Worm (Caenorhabditis elegans): ENCODE measurements around the gene xtr-2.
A peak's percentile ranks its signal among the peaks of the same experiment; 100 is the strongest.

The xtr-2 gene

ce11 chrX:12331795-12332194, 16.4 kb downstream of the xtr-2 start, which contains the start of gene srd-46:
Gene srd-46, plus strand, starts transcription at chrX:12332095.
- no peak for TF ChIP-seq ztf-4 (tag; optimal IDR thresholded peaks at IDR 0.05)
- TF ChIP-seq ceh-28 (tag; optimal IDR thresholded peaks at IDR 0.05): no peak
- no peak for TF ChIP-seq lin-39 (tag; optimal IDR thresholded peaks at IDR 0.05)
- no peak for TF ChIP-seq tbx-2 (tag; optimal IDR thresholded peaks at IDR 0.05)
- no peak for TF ChIP-seq eor-1 (tag; optimal IDR thresholded peaks at IDR 0.05)
- TF ChIP-seq elt-3 (tag; optimal IDR thresholded peaks at IDR 0.05): no peak
- TF ChIP-seq ztf-11 (tag; optimal IDR thresholded peaks at IDR 0.05): no peak
- no peak for TF ChIP-seq pha-4 (tag; optimal IDR thresholded peaks at IDR 0.05)

- TF ChIP-seq ceh-28 (tag; optimal IDR thresholded peaks at IDR 0.05) (no peak), nhr-25 (tag; optimal IDR thresholded peaks at IDR 0.05) (no peak), egl-5 (tag; optimal IDR thresholded peaks at IDR 0.05) (no peak), fos-1 (tag; optimal IDR thresholded peaks at IDR 0.05) (no peak), nhr-77 (tag; optimal IDR thresholded peaks at IDR 0.05) (no peak), ztf-4 (tag; optimal IDR thresholded peaks at IDR 0.05) (no peak), nhr-23 (tag; optimal IDR thresholded peaks at IDR 0.05) (no peak)
Observed at ce11 chrX:12333479-12333878, 18.1 kb downstream of the xtr-2 start, which contains the start of gene srd-47. Gene srd-47, plus strand, starts transcription at chrX:12333642.

ce11 chrX:12335808-12336207, 20.4 kb downstream of the xtr-2 start, which contains the start of gene srd-48:
Gene srd-48, plus strand, starts transcription at chrX:12336108.
- no peak for TF ChIP-seq elt-1 (tag; optimal IDR thresholded peaks at IDR 0.05)
- TF ChIP-seq nhr-25 (tag; optimal IDR thresholded peaks at IDR 0.05): no peak
- no peak for TF ChIP-seq eor-1 (tag; optimal IDR thresholded peaks at IDR 0.05)
- no peak for TF ChIP-seq sea-2 (GFP tag; optimal IDR thresholded peaks at IDR 0.05)
- no peak for TF ChIP-seq tbx-2 (tag; optimal IDR thresholded peaks at IDR 0.05)
- TF ChIP-seq fos-1 (tag; optimal IDR thresholded peaks at IDR 0.05): no peak
- no peak for TF ChIP-seq fkh-10 (GFP tag; optimal IDR thresholded peaks at IDR 0.05)

- TF ChIP-seq ceh-82 (tag; optimal IDR thresholded peaks at IDR 0.05): no peak
- TF ChIP-seq nhr-67 (tag; optimal IDR thresholded peaks at IDR 0.05): no peak
- TF ChIP-seq nhr-43 (tag; optimal IDR thresholded peaks at IDR 0.05; ENCODE audit: poor library complexity, severe bottlenecking): peak; percentile 10
- TF ChIP-seq nhr-237 (tag; optimal IDR thresholded peaks at IDR 0.05): no peak
Observed at ce11 chrX:12337846-12338490, 22.6 kb downstream of the xtr-2 start, which contains the start of gene srd-44. Gene srd-44, plus strand, starts transcription at chrX:12338440.

- TF ChIP-seq nhr-76 (tag; optimal IDR thresholded peaks at IDR 0.05) (no peak), tbx-2 (tag; optimal IDR thresholded peaks at IDR 0.05) (no peak)
Observed at ce11 chrX:12341338-12341737, 26.0 kb downstream of the xtr-2 start, which contains the start of gene zig-2. Gene zig-2, minus strand, starts transcription at chrX:12341438.

DNA sequence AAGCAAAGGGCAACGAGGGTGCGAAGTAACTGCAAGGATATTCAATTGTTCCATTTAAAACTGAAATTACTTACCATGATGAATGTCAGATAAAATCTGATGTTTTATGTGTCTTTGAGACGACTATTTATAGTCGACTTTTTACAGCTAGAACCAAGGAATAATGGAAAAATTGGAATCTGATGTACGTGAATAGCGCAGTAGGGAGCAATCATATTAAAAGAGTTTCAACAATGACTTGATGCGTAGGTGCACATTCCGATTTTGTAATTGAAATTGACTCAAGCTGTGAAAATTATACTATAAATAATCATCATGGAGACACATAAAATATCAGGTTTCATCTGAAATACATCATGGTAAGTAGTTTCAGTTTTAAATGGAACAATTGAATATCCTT, 27.9 kb downstream of the xtr-2 start, which contains the start of the genes nspc-9 and nspc-10:
Gene nspc-9 (minus strand): TSS at position 101 of the 400 bp plus-strand sequence.
Gene nspc-10 (plus strand): TSS at position 331 of the 400 bp plus-strand sequence.
- TF ChIP-seq daf-12 (tag; optimal IDR thresholded peaks at IDR 0.05) (no peak), eor-1 (tag; optimal IDR thresholded peaks at IDR 0.05) (no peak), fkh-10 (GFP tag; optimal IDR thresholded peaks at IDR 0.05) (no peak), snpc-4 (tag; optimal IDR thresholded peaks at IDR 0.05) (no peak)

- TF ChIP-seq daf-12 (tag; optimal IDR thresholded peaks at IDR 0.05) (no peak), ama-1 (optimal IDR thresholded peaks at IDR 0.05) (no peak)
Observed at ce11 chrX:12346729-12347128, 31.4 kb downstream of the xtr-2 start, which contains the start of gene F42F12.11. Gene F42F12.11, plus strand, starts transcription at chrX:12347029.

DNA sequence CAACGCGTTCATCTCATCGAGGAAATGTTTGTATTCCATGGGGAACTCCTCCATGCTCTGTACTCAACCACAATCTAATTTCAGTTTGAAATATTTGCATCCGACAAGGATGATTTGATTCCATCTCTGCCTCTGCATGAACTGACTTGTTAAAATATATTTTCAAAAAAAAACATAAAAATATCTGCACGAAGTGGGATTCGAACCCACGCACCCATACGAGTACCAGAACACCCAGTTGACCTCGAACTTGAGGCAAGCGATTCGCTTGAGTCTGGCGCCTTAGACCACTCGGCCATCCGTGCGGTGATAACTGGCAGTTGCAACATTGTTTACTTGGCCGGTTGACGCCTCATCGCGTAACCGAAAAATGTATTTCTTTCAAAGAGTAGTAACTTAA, 32.5 kb downstream of the xtr-2 start:
- TF ChIP-seq skn-1 (tag; optimal IDR thresholded peaks at IDR 0.05): peak; percentile 51
- TF ChIP-seq nhr-43 (tag; optimal IDR thresholded peaks at IDR 0.05; ENCODE audit: poor library complexity, severe bottlenecking): peak; percentile 36
- no peak for TF ChIP-seq ceh-16 (tag; optimal IDR thresholded peaks at IDR 0.05)
- peak; percentile 49 for TF ChIP-seq elt-2 (tag; optimal IDR thresholded peaks at IDR 0.05)
- no peak for TF ChIP-seq R02D3.7 (tag; optimal IDR thresholded peaks at IDR 0.05)
- peak; percentile 26 for TF ChIP-seq nfya-1 (tag; optimal IDR thresholded peaks at IDR 0.05; ENCODE audit: insufficient read depth)
- TF ChIP-seq hmg-11 (tag; optimal IDR thresholded peaks at IDR 0.05): peak; percentile 4
